Fruit fly (Drosophila melanogaster): ENCODE data around the gene CG31300.
A peak's percentile ranks its signal among the peaks of the same experiment; 100 is the strongest.

Gene CG31300

DNA sequence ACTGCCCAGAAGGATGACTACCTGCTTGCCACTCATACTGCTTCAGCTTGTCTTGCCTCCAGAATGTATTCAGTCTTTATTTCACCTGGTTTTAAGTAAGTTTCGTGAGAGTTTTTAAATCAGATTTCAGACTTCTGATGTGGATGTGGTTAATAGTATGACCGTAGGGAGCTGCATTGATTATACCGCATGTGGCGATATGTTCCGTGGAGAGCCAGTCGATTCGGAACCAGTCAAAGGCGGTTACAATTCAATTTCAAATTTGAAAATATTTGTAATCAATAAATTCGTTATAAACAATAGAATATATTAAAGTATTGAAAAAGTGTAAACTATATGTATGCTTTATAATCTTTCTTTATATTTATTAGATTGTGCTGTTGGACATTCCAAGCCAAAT is 48.1 kb upstream of the CG31300 start, which contains the start of gene Sil1 (continued):
- peak; percentile 22; the same call in 1 of the 2 replicates for TF ChIP-seq Dref (GFP tag; IDR thresholded peaks at IDR 0.05)
- no peak for TF ChIP-seq unpg (GFP tag; optimal IDR thresholded peaks at IDR 0.05)

DNA sequence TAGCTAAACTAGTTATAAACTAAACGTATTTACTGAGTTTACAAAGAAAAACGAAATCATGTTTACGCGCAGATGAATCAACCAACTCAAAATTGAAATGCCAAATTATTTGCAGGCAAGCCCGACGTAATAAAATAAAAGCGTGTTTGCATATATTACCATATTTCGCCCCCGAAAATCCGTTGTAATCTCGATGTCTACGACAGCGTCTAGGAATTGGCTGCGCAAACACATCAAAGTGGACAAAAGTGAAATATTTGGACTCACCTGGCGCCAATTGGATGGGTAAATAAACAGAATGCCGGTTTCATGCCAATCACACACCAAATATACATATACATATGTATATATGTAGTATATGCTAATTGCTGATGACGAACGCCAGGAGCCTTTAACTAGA is 47.3 kb upstream of the CG31300 start:
- TF ChIP-seq CG8765 (GFP tag; IDR thresholded peaks at IDR 0.05) (no peak), sima (GFP tag; optimal IDR thresholded peaks at IDR 0.05) (no peak), CG11456 (GFP tag; IDR thresholded peaks at IDR 0.05) (no peak), CG11696 (GFP tag; IDR thresholded peaks at IDR 0.05) (no peak), bbx (GFP tag; IDR thresholded peaks at IDR 0.05; ENCODE audit: partially characterized antibody) (no peak), ato (GFP tag; IDR thresholded peaks at IDR 0.05; ENCODE audit: partially characterized antibody) (no peak), sug (tag; optimal IDR thresholded peaks at IDR 0.05) (peak; percentile 3), pho (GFP tag; optimal IDR thresholded peaks at IDR 0.05) (no peak), Mrtf (GFP tag; IDR thresholded peaks at IDR 0.05) (no peak), ind (GFP tag; optimal IDR thresholded peaks at IDR 0.05) (no peak), Aef1 (GFP tag; IDR thresholded peaks at IDR 0.05) (no peak), CG15601 (tag; optimal IDR thresholded peaks at IDR 0.05) (no peak), Ets97D (GFP tag; optimal IDR thresholded peaks at IDR 0.05) (no peak), CTCF (GFP tag; optimal IDR thresholded peaks at IDR 0.05) (no peak), cwo (GFP tag; optimal IDR thresholded peaks at IDR 0.05) (peak; percentile 52), Med (GFP tag) (peak; percentile 65), caup (GFP tag; optimal IDR thresholded peaks at IDR 0.05; ENCODE audit: severe bottlenecking) (no peak), nerfin-2 (GFP tag; IDR thresholded peaks at IDR 0.05; ENCODE audit: partially characterized antibody) (no peak), btn (GFP tag; optimal IDR thresholded peaks at IDR 0.05) (no peak), CG12236 (GFP tag; optimal IDR thresholded peaks at IDR 0.05) (no peak), lmd (GFP tag; IDR thresholded peaks at IDR 0.05) (no peak), crol (GFP tag; IDR thresholded peaks at IDR 0.05) (no peak), vvl (GFP tag; IDR thresholded peaks at IDR 0.05) (peak; percentile 36; the same call in 1 of the 2 replicates), ab (GFP tag; optimal IDR thresholded peaks at IDR 0.05) (no peak), CG13424 (tag; optimal IDR thresholded peaks at IDR 0.05) (no peak), CG17328 (GFP tag; IDR thresholded peaks at IDR 0.05) (no peak), abd-A (tag; optimal IDR thresholded peaks at IDR 0.05) (peak; percentile 62), trem (tag; optimal IDR thresholded peaks at IDR 0.05) (no peak), ewg (GFP tag; optimal IDR thresholded peaks at IDR 0.05) (no peak), CG7839 (tag; optimal IDR thresholded peaks at IDR 0.05) (no peak), amos (GFP tag; IDR thresholded peaks at IDR 0.05; ENCODE audit: partially characterized antibody) (no peak), CG8924 (tag; optimal IDR thresholded peaks at IDR 0.05) (no peak), CG13894 (tag; optimal IDR thresholded peaks at IDR 0.05) (peak; percentile 4), sd (tag; optimal IDR thresholded peaks at IDR 0.05) (peak; percentile 89), Rx (GFP tag; IDR thresholded peaks at IDR 0.05) (no peak), CG10654 (GFP tag; optimal IDR thresholded peaks at IDR 0.05) (no peak), pnt (GFP tag; optimal IDR thresholded peaks at IDR 0.05) (no peak), mirr (GFP tag; optimal IDR thresholded peaks at IDR 0.05) (peak; percentile 43), Hr3 (GFP tag; optimal IDR thresholded peaks at IDR 0.05) (no peak), Fer3 (tag; optimal IDR thresholded peaks at IDR 0.05) (no peak), lilli (GFP tag; optimal IDR thresholded peaks at IDR 0.05) (no peak), CG9797 (GFP tag; optimal IDR thresholded peaks at IDR 0.05) (no peak), CG3281 (GFP tag; optimal IDR thresholded peaks at IDR 0.05) (no peak), Dek (tag; optimal IDR thresholded peaks at IDR 0.05) (no peak), repo (GFP tag; optimal IDR thresholded peaks at IDR 0.05) (no peak), CG12391 (tag; optimal IDR thresholded peaks at IDR 0.05) (no peak), CG12769 (tag; optimal IDR thresholded peaks at IDR 0.05) (peak; percentile 30), CG11398 (GFP tag; optimal IDR thresholded peaks at IDR 0.05) (no peak), Hr39 (optimal IDR thresholded peaks at IDR 0.05) (no peak)
